Worm (Caenorhabditis elegans): Measurements from ENCODE around the gene irg-7.

The irg-7 gene

ce11 chrX:3271673-3272072 lies 28.2 kb upstream of the irg-7 start, which contains the start of gene K09C4.9:
K09C4.9 (minus strand) TSS chrX:3271773.
- TF ChIP-seq hlh-30 (tag; optimal IDR thresholded peaks at IDR 0.05; ENCODE audit: insufficient read depth): no peak
- TF ChIP-seq set-16 (GFP tag; IDR thresholded peaks at IDR 0.05): no peak
- TF ChIP-seq ZK337.2 (GFP tag; IDR thresholded peaks at IDR 0.05): no peak
- no peak for TF ChIP-seq nhr-76 (tag; optimal IDR thresholded peaks at IDR 0.05)
- no peak for TF ChIP-seq unc-39 (tag; optimal IDR thresholded peaks at IDR 0.05)
- TF ChIP-seq nhr-25 (tag; optimal IDR thresholded peaks at IDR 0.05; ENCODE audit: borderline replicate concordance, insufficient read depth): no peak
- TF ChIP-seq tag-97 (GFP tag; IDR thresholded peaks at IDR 0.05): no peak
- TF ChIP-seq nhr-41 (GFP tag; IDR thresholded peaks at IDR 0.05): no peak
- TF ChIP-seq hif-1 (tag; optimal IDR thresholded peaks at IDR 0.05): no peak
- no peak for TF ChIP-seq lin-29 (GFP tag; IDR thresholded peaks at IDR 0.05)
- TF ChIP-seq rbr-2 (tag; optimal IDR thresholded peaks at IDR 0.05): no peak
- TF ChIP-seq daf-8 (GFP tag; IDR thresholded peaks at IDR 0.05): no peak
- TF ChIP-seq arid-1 (GFP tag; conservative IDR thresholded peaks at IDR 0.05): no peak
- no peak for TF ChIP-seq nhr-10 (tag; optimal IDR thresholded peaks at IDR 0.05)
- no peak for TF ChIP-seq F44E2.7 (GFP tag; IDR thresholded peaks at IDR 0.05)

- no peak for TF ChIP-seq nhr-25 (tag; optimal IDR thresholded peaks at IDR 0.05; ENCODE audit: borderline replicate concordance, insufficient read depth)
These were observed 27.4 kb upstream of the irg-7 start, which contains the start of gene sul-1 for ce11 chrX:3270806-3271205. sul-1 (minus strand) TSS chrX:3270906.

- TF ChIP-seq mep-1 (tag; optimal IDR thresholded peaks at IDR 0.05) (no peak), unc-62 (GFP tag; optimal IDR thresholded peaks at IDR 0.05 in 1 of 2) (peak in 1 of 2 experiments; percentile 34), unc-62 (tag; optimal IDR thresholded peaks at IDR 0.05) (no peak)
These were observed 19.2 kb upstream of the irg-7 start, which contains the start of gene fbxb-71 for ce11 chrX:3262600-3262999. fbxb-71 (plus strand) TSS chrX:3262900.

ce11 chrX:3260509-3260908 lies 17.1 kb upstream of the irg-7 start, which contains the start of gene lbp-2:
lbp-2 (plus strand) TSS chrX:3260610.
- no peak for TF ChIP-seq lin-13 (GFP tag; optimal IDR thresholded peaks at IDR 0.05)
- TF ChIP-seq lin-39 (tag; optimal IDR thresholded peaks at IDR 0.05): no peak
- no peak for TF ChIP-seq nhr-11 (tag; optimal IDR thresholded peaks at IDR 0.05)
- TF ChIP-seq mdt-29 (GFP tag; IDR thresholded peaks at IDR 0.05): no peak
- TF ChIP-seq ZK337.2 (GFP tag; IDR thresholded peaks at IDR 0.05): no peak
- no peak for TF ChIP-seq nhr-25 (tag; optimal IDR thresholded peaks at IDR 0.05; ENCODE audit: borderline replicate concordance, insufficient read depth)
- peak in 1 of 2 experiments; percentile 76 for TF ChIP-seq daf-16 (GFP tag; optimal IDR thresholded peaks at IDR 0.05)
- TF ChIP-seq daf-16 (tag; optimal IDR thresholded peaks at IDR 0.05): no peak
- no peak for TF ChIP-seq Y75B8A.6 (GFP tag; IDR thresholded peaks at IDR 0.05)

- TF ChIP-seq pha-4 (GFP tag; IDR thresholded peaks at IDR 0.05) (no peak), pha-4 (tag; optimal IDR thresholded peaks at IDR 0.05) (no peak), mes-2 (tag; optimal IDR thresholded peaks at IDR 0.05; ENCODE audit: poor library complexity, severe bottlenecking) (no peak), nhr-111 (GFP tag; optimal IDR thresholded peaks at IDR 0.05) (no peak), T20F7.1 (GFP tag; optimal IDR thresholded peaks at IDR 0.05) (no peak), vab-7 (GFP tag; IDR thresholded peaks at IDR 0.05) (no peak), dpl-1 (GFP tag; optimal IDR thresholded peaks at IDR 0.05) (no peak), madf-5 (GFP tag; IDR thresholded peaks at IDR 0.05) (no peak), ztf-7 (tag; optimal IDR thresholded peaks at IDR 0.05) (no peak), ceh-20 (GFP tag; IDR thresholded peaks at IDR 0.05) (no peak), lin-39 (tag; optimal IDR thresholded peaks at IDR 0.05) (no peak), spr-3 (GFP tag; optimal IDR thresholded peaks at IDR 0.05) (no peak)
These were observed 15.4 kb upstream of the irg-7 start, which contains the start of gene lbp-1 for ce11 chrX:3258842-3259241. lbp-1 (plus strand) TSS chrX:3259142.
